Fruit fly (Drosophila melanogaster) whole organism, embryonic: ENCODE measurements around the gene CG14818.

Source experiments
- BEAF-32 ChIP-seq: fragments of 200-800 bp; sonication (Bioruptor generic); optimal IDR thresholded peaks from 3 replicates; lab custom pipeline; 2017; ENCODE audit warnings: missing biosample characterization, missing genetic modification characterization, mild to moderate bottlenecking, moderate library complexity, missing genetic modification reagents
- Bgb ChIP-seq: fragments of 200-800 bp; sonication (Bioruptor generic); IDR thresholded peaks from 2 replicates; pipeline ENCODE4 v1.3.6; 2022; ENCODE audit warnings: missing biosample characterization, missing genetic modification characterization; ENCODE audit not compliant: partially characterized antibody
- CG12155 ChIP-seq: fragments of 200-800 bp; sonication (Bioruptor generic); optimal IDR thresholded peaks from 3 replicates; lab custom pipeline; 2016; ENCODE audit warnings: missing biosample characterization, missing genetic modification characterization
- CG13287 ChIP-seq: fragments of 200-800 bp; sonication (Bioruptor generic); IDR thresholded peaks from 2 replicates; pipeline ENCODE4 v1.3.6; 2022; ENCODE audit warnings: missing biosample characterization, missing genetic modification characterization; ENCODE audit not compliant: partially characterized antibody
- CG1529 ChIP-seq: fragments of 200-800 bp; sonication (Bioruptor generic); optimal IDR thresholded peaks from 3 replicates; lab custom pipeline; 2018; ENCODE audit warnings: missing biosample characterization, missing genetic modification characterization
- CG15479 ChIP-seq: fragments of 200-800 bp; sonication (Bioruptor generic); optimal IDR thresholded peaks from 3 replicates; lab custom pipeline; 2019; ENCODE audit warnings: missing biosample characterization, mild to moderate bottlenecking, missing genetic modification characterization, moderate library complexity
- CG16813 ChIP-seq: fragments of 200-800 bp; sonication (Bioruptor generic); IDR thresholded peaks from 3 replicates; pipeline ENCODE4 v1.3.6; 2022; ENCODE audit warnings: missing biosample characterization, missing genetic modification characterization; ENCODE audit not compliant: partially characterized antibody
- CG2116 ChIP-seq: fragments of 200-800 bp; sonication (Bioruptor generic); optimal IDR thresholded peaks from 3 replicates; lab custom pipeline; 2018; ENCODE audit warnings: missing biosample characterization, mild to moderate bottlenecking, missing genetic modification characterization
- CG30403 ChIP-seq: fragments of 200-800 bp; sonication (Bioruptor generic); optimal IDR thresholded peaks from 3 replicates; lab custom pipeline; 2016; ENCODE audit warnings: missing biosample characterization, missing genetic modification characterization
- CG32532 ChIP-seq: fragments of 200-800 bp; sonication (Bioruptor generic); IDR thresholded peaks from 2 replicates; pipeline ENCODE4 v1.3.6; 2022; ENCODE audit warnings: missing biosample characterization, missing genetic modification characterization
- CG33213 ChIP-seq: fragments of 200-800 bp; sonication (Bioruptor generic); optimal IDR thresholded peaks from 3 replicates; lab custom pipeline; 2016; ENCODE audit warnings: missing biosample characterization, missing genetic modification characterization
- CG3995 ChIP-seq: fragments of 200-800 bp; sonication (Bioruptor generic); optimal IDR thresholded peaks from 3 replicates; lab custom pipeline; 2016; ENCODE audit warnings: missing biosample characterization, missing genetic modification characterization
- CG5180 ChIP-seq: fragments of 200-800 bp; sonication (Bioruptor generic); optimal IDR thresholded peaks from 3 replicates; lab custom pipeline; 2017; ENCODE audit warnings: missing biosample characterization, missing genetic modification characterization, mild to moderate bottlenecking, moderate library complexity, missing genetic modification reagents
- CG6791 ChIP-seq: fragments of 200-800 bp; sonication (Bioruptor generic); IDR thresholded peaks from 3 replicates; pipeline ENCODE4 v1.3.6; 2022; ENCODE audit warnings: missing biosample characterization, missing genetic modification characterization; ENCODE audit not compliant: partially characterized antibody
- CG7839 ChIP-seq: fragments of 200-800 bp; sonication (Bioruptor generic); optimal IDR thresholded peaks from 3 replicates; lab custom pipeline; 2018; ENCODE audit warnings: missing biosample characterization, mild to moderate bottlenecking, missing genetic modification characterization, moderate library complexity
- CG7963 ChIP-seq: fragments of 200-800 bp; sonication (Bioruptor generic); IDR thresholded peaks from 3 replicates; pipeline ENCODE4 v1.3.6; 2022; ENCODE audit warnings: missing biosample characterization, missing genetic modification characterization; ENCODE audit not compliant: partially characterized antibody
- Dek ChIP-seq: fragments of 200-800 bp; sonication (Bioruptor generic); optimal IDR thresholded peaks from 3 replicates; lab custom pipeline; 2019; ENCODE audit warnings: missing biosample characterization, mild to moderate bottlenecking, missing genetic modification characterization, moderate library complexity
- Dip2 ChIP-seq: fragments of 200-800 bp; sonication (Bioruptor generic); IDR thresholded peaks from 2 replicates; pipeline ENCODE4 v1.3.6; 2022; ENCODE audit warnings: missing biosample characterization, missing genetic modification characterization
- Dll ChIP-seq: fragments of 200-800 bp; sonication (Bioruptor generic); IDR thresholded peaks from 4 replicates; pipeline ENCODE4 v1.3.6; 2022; ENCODE audit warnings: missing biosample characterization, missing genetic modification characterization; ENCODE audit not compliant: partially characterized antibody
- Doc3 ChIP-seq: fragments of 200-800 bp; sonication (Bioruptor generic); IDR thresholded peaks from 3 replicates; pipeline ENCODE4 v1.3.6; 2022; ENCODE audit warnings: missing biosample characterization, missing genetic modification characterization; ENCODE audit not compliant: partially characterized antibody
- Dref ChIP-seq: fragments of 200-800 bp; sonication (Bioruptor generic); IDR thresholded peaks from 2 replicates; pipeline ENCODE4 v1.3.6; 2022; ENCODE audit warnings: missing biosample characterization, missing genetic modification characterization
- ERR ChIP-seq: fragments of 200-800 bp; sonication (Bioruptor generic); optimal IDR thresholded peaks from 2 replicates; lab custom pipeline; 2016; ENCODE audit warnings: missing biosample characterization, missing genetic modification characterization
- MESR4 ChIP-seq: fragments of 200-800 bp; sonication (Bioruptor generic); optimal IDR thresholded peaks from 2 replicates; lab custom pipeline; 2018; ENCODE audit warnings: missing biosample characterization, mild to moderate bottlenecking, missing genetic modification characterization, moderate library complexity
- MTF-1 ChIP-seq: fragments of 200-800 bp; sonication (Bioruptor generic); optimal IDR thresholded peaks from 2 replicates; lab custom pipeline; 2018; ENCODE audit warnings: missing biosample characterization, mild to moderate bottlenecking, missing genetic modification characterization, borderline replicate concordance
- Max ChIP-seq: fragments of 200-800 bp; sonication (Bioruptor generic); optimal IDR thresholded peaks from 2 replicates; lab custom pipeline; 2016; ENCODE audit warnings: missing biosample characterization, mild to moderate bottlenecking, missing genetic modification characterization
- Med ChIP-seq: fragments of 200-800 bp; sonication (Bioruptor generic); peaks from one replicate; lab custom pipeline; 2016; ENCODE audit warnings: missing biosample characterization, missing genetic modification characterization, mild to moderate bottlenecking, inconsistent platforms, moderate library complexity
- Opbp ChIP-seq: fragments of 200-800 bp; sonication (Bioruptor generic); IDR thresholded peaks from 3 replicates; pipeline ENCODE4 v1.3.6; 2022; ENCODE audit warnings: missing biosample characterization, missing genetic modification characterization; ENCODE audit not compliant: partially characterized antibody
- Pdp1 ChIP-seq, 2 experiments: fragments of 200-800 bp; sonication (Bioruptor generic); optimal IDR thresholded peaks; 3 replicates each; lab custom pipeline; 2016; ENCODE audit warnings: missing biosample characterization in 2 of 2, missing genetic modification characterization in 2 of 2, mild to moderate bottlenecking in 1 of 2, moderate library complexity in 1 of 2
- Scr ChIP-seq: fragments of 200-800 bp; sonication (Bioruptor generic); IDR thresholded peaks from 2 replicates; pipeline ENCODE4 v1.3.6; 2022; ENCODE audit warnings: missing biosample characterization, missing genetic modification characterization; ENCODE audit not compliant: partially characterized antibody
- Sry-δ ChIP-seq: fragments of 200-800 bp; sonication (Bioruptor generic); optimal IDR thresholded peaks from 2 replicates; lab custom pipeline; 2016; ENCODE audit warnings: missing biosample characterization, missing genetic modification characterization
- bsh ChIP-seq, 2 experiments: fragments of 200-800 bp; sonication (Bioruptor generic); optimal IDR thresholded peaks; 2 replicates each; lab custom pipeline; 2017 to 2018; ENCODE audit warnings: mild to moderate bottlenecking in 2 of 2, missing biosample characterization in 2 of 2, missing genetic modification characterization in 2 of 2, moderate library complexity in 1 of 2
- ci ChIP-seq: fragments of 200-800 bp; sonication (Bioruptor generic); IDR thresholded peaks from 3 replicates; pipeline ENCODE4 v1.3.6; 2022; ENCODE audit warnings: missing biosample characterization, missing genetic modification characterization
- grau ChIP-seq: fragments of 200-800 bp; optimal IDR thresholded peaks from 3 replicates; lab custom pipeline; 2019; ENCODE audit warnings: missing biosample characterization, mild to moderate bottlenecking, missing genetic modification characterization, moderate library complexity
- grn ChIP-seq: fragments of 200-800 bp; sonication (Bioruptor generic); optimal IDR thresholded peaks from 3 replicates; lab custom pipeline; 2017; ENCODE audit warnings: missing biosample characterization, missing genetic modification characterization
- hbn ChIP-seq: fragments of 200-800 bp; sonication (Bioruptor generic); IDR thresholded peaks from 2 replicates; pipeline ENCODE4 v1.3.6; 2022; ENCODE audit warnings: missing biosample characterization, missing genetic modification characterization; ENCODE audit not compliant: partially characterized antibody
- ind ChIP-seq: fragments of 200-800 bp; sonication (Bioruptor generic); optimal IDR thresholded peaks from 3 replicates; lab custom pipeline; 2016; ENCODE audit warnings: missing biosample characterization, missing genetic modification characterization
- inv ChIP-seq: fragments of 200-800 bp; sonication (Bioruptor generic); IDR thresholded peaks from 2 replicates; pipeline ENCODE4 v1.3.6; 2022; ENCODE audit warnings: missing biosample characterization, missing genetic modification characterization; ENCODE audit not compliant: partially characterized antibody
- lab ChIP-seq: fragments of 200-800 bp; sonication (Bioruptor generic); optimal IDR thresholded peaks from 3 replicates; lab custom pipeline; 2017; ENCODE audit warnings: missing biosample characterization, missing genetic modification characterization, mild to moderate bottlenecking, moderate library complexity, missing genetic modification reagents
- nom ChIP-seq: fragments of 200-800 bp; sonication (Bioruptor generic); optimal IDR thresholded peaks from 2 replicates; lab custom pipeline; 2017; ENCODE audit warnings: missing biosample characterization, missing genetic modification characterization, mild to moderate bottlenecking, moderate library complexity, missing genetic modification reagents
- pzg ChIP-seq: fragments of 200-800 bp; sonication (Bioruptor generic); optimal IDR thresholded peaks from 3 replicates; lab custom pipeline; 2018; ENCODE audit warnings: missing biosample characterization, mild to moderate bottlenecking, missing genetic modification characterization, moderate library complexity
- row ChIP-seq: fragments of 200-800 bp; sonication (Bioruptor generic); IDR thresholded peaks from 3 replicates; pipeline ENCODE4 v1.3.6; 2022; ENCODE audit warnings: missing biosample characterization, missing genetic modification characterization
- slp2 ChIP-seq: fragments of 200-800 bp; sonication (Bioruptor generic); optimal IDR thresholded peaks from 2 replicates; lab custom pipeline; 2016; ENCODE audit warnings: missing biosample characterization, missing genetic modification characterization
- tgo ChIP-seq: fragments of 200-800 bp; sonication (Bioruptor generic); IDR thresholded peaks from 3 replicates; pipeline ENCODE4 v1.3.6; 2022; ENCODE audit warnings: missing biosample characterization, missing genetic modification characterization
- unc-4 ChIP-seq: fragments of 200-800 bp; sonication (Bioruptor generic); IDR thresholded peaks from 2 replicates; pipeline ENCODE4 v1.3.6; 2022; ENCODE audit warnings: missing biosample characterization, missing genetic modification characterization; ENCODE audit not compliant: partially characterized antibody
- vnd ChIP-seq: fragments of 200-800 bp; sonication (Bioruptor generic); IDR thresholded peaks from 3 replicates; pipeline ENCODE4 v1.3.6; 2022; ENCODE audit warnings: missing biosample characterization, missing genetic modification characterization; ENCODE audit not compliant: partially characterized antibody

The CG14818 gene

dm6 chrX:1909533-1909932, 30.0 kb upstream of the CG14818 start:
- TF ChIP-seq CG7839 (tag; lab: Kevin White, UChicago) (no peak), grn (GFP tag; lab: Kevin White, UChicago) (no peak), CG32532 (GFP tag; lab: Robert Waterston, UW) (0 out of 2 replicates have a peak, but pooled peaks have one; percentile 16), Pdp1 (GFP tag; optimal IDR thresholded peaks at IDR 0.05; lab: Kevin White, UChicago) (peak in 1 of 2 experiments; percentile 86), ERR (GFP tag; lab: Kevin White, UChicago) (no peak), row (peak; percentile 19; the same call in 2 of the 3 replicates), Med (GFP tag; lab: Kevin White, UChicago) (peak; percentile 10), Opbp (no peak), grau (tag; lab: Kevin White, UChicago) (peak; percentile 81)

DNA sequence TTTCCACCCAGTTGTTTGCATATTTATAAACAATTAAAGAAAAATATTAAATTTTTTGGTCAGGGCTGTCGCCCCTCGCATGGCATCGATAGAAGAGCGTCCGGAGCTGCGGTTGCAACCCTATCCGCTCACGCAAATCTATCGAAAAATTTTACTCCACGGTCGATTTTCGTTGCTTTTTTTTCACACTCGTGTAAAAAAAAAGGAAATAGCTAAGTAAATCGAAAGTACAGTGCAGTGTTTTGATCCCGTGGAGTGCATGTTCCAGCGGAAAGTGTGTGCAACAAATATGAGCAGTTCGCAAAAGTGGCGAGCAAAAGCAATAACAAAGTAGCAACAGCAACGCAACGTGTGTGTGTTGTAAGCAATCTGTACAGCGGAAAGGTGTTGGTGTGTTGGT, 29.2 kb upstream of the CG14818 start, which contains the start of the genes Edem1 and Rbcn-3B:
Gene Edem1, minus strand, starts transcription at position 71 of the 400 bp plus-strand sequence.
Gene Rbcn-3B, plus strand, starts transcription at position 164 of the 400 bp plus-strand sequence.
- no peak for TF ChIP-seq MTF-1 (GFP tag; lab: Kevin White, UChicago)
- peak; percentile 52; the same call in 1 of the 2 replicates for TF ChIP-seq inv (GFP tag; lab: Robert Waterston, UW)
- peak; percentile 45; the same call in 1 of the 3 replicates for TF ChIP-seq Doc3 (GFP tag; lab: Robert Waterston, UW)
- no peak for TF ChIP-seq CG12155 (GFP tag; lab: Kevin White, UChicago)
- peak; percentile 61 for TF ChIP-seq Med (GFP tag; lab: Kevin White, UChicago)
- peak; percentile 64 for TF ChIP-seq Dref
- peak; percentile 53 for TF ChIP-seq Scr (GFP tag; lab: Robert Waterston, UW)
- no peak for TF ChIP-seq ind (GFP tag; lab: Kevin White, UChicago)
- no peak for TF ChIP-seq Dek
- TF ChIP-seq slp2 = no peak
- TF ChIP-seq hbn (GFP tag; lab: Robert Waterston, UW) = peak; percentile 43
- peak; percentile 61 for TF ChIP-seq CG2116
- TF ChIP-seq Bgb (GFP tag; lab: Robert Waterston, UW) = peak; percentile 38
- TF ChIP-seq CG1529 = no peak
- peak; percentile 77 for TF ChIP-seq CG5180 (GFP tag; lab: Kevin White, UChicago)
- peak; percentile 19 for TF ChIP-seq Sry-δ
- TF ChIP-seq Dip2 (GFP tag; lab: Robert Waterston, UW) = no peak
- peak; percentile 40; the same call in 1 of the 3 replicates for TF ChIP-seq vnd (GFP tag; lab: Robert Waterston, UW)
- TF ChIP-seq tgo (GFP tag; lab: Robert Waterston, UW) = no peak
- TF ChIP-seq CG33213 = no peak
- TF ChIP-seq row = peak; percentile 30; the same call in 1 of the 3 replicates
- peak; percentile 50; the same call in 1 of the 3 replicates for TF ChIP-seq CG16813 (GFP tag; lab: Robert Waterston, UW)
- peak; percentile 44 for TF ChIP-seq CG13287
- TF ChIP-seq BEAF-32 = peak; percentile 68
- TF ChIP-seq CG3995 = peak; percentile 77
- TF ChIP-seq CG7963 (GFP tag; lab: Robert Waterston, UW) = 0 out of 3 replicates have a peak, but pooled peaks have one; percentile 39
- TF ChIP-seq unc-4 = 0 out of 2 replicates have a peak, but pooled peaks have one; percentile 32
- TF ChIP-seq nom (GFP tag; lab: Kevin White, UChicago) = peak; percentile 69
- TF ChIP-seq Dll (GFP tag; lab: Robert Waterston, UW) = peak; percentile 45; the same call in 2 of the 4 replicates
- peak; percentile 88 for TF ChIP-seq MESR4 (GFP tag; lab: Kevin White, UChicago)
- TF ChIP-seq CG15479 = peak; percentile 23
- TF ChIP-seq Pdp1 (GFP tag; optimal IDR thresholded peaks at IDR 0.05; lab: Kevin White, UChicago) = peak in 1 of 2 experiments; percentile 33
- TF ChIP-seq ci (GFP tag; lab: Robert Waterston, UW) = no peak
- peak; percentile 16 for TF ChIP-seq lab (GFP tag; lab: Kevin White, UChicago)
- peak in 1 of 2 experiments; percentile 62 for TF ChIP-seq bsh (GFP tag; optimal IDR thresholded peaks at IDR 0.05; lab: Kevin White, UChicago)
- TF ChIP-seq pzg (GFP tag; lab: Kevin White, UChicago) = peak; percentile 38
- peak; percentile 15 for TF ChIP-seq Max (GFP tag; lab: Kevin White, UChicago)
- peak; percentile 67; the same call in 2 of the 3 replicates for TF ChIP-seq CG6791 (GFP tag; lab: Robert Waterston, UW)
- TF ChIP-seq CG30403 (GFP tag; lab: Kevin White, UChicago) = no peak
